Worm (Caenorhabditis elegans) whole organism, L2 larva: ENCODE measurements around the gene fbxl-4.

ENCODE experiments used
- C34F6.9 ChIP-seq: fragments of 150-350 bp; optimal IDR thresholded peaks from 2 replicates; lab custom pipeline; 2014; ENCODE audit warnings: missing biosample characterization, missing genetic modification characterization
- F13H6.1 ChIP-seq: sonication (generic microtip); optimal IDR thresholded peaks from 2 replicates; lab custom pipeline; 2016; ENCODE audit warnings: missing genetic modification characterization, missing compliant biosample characterization
- R02D3.7 ChIP-seq: fragments of 150-350 bp; optimal IDR thresholded peaks from 2 replicates; lab custom pipeline; 2014; ENCODE audit warnings: missing biosample characterization, missing genetic modification characterization
- Y55F3AM.14 ChIP-seq: fragments of 200-800 bp; sonication (Bioruptor generic); optimal IDR thresholded peaks from 2 replicates; lab custom pipeline; 2018; ENCODE audit warnings: mild to moderate bottlenecking, missing genetic modification characterization, missing compliant biosample characterization
- ZK546.5 ChIP-seq: sonication (generic microtip); optimal IDR thresholded peaks from 2 replicates; lab custom pipeline; 2017; ENCODE audit warnings: missing biosample characterization, missing genetic modification characterization
- alr-1 ChIP-seq: fragments of 150-350 bp; optimal IDR thresholded peaks from 2 replicates; lab custom pipeline; 2014; ENCODE audit warnings: missing biosample characterization, missing genetic modification characterization
- aly-2 ChIP-seq: fragments of 150-350 bp; optimal IDR thresholded peaks from 2 replicates; lab custom pipeline; 2014; ENCODE audit warnings: missing biosample characterization, missing genetic modification characterization
- ama-1 ChIP-seq: fragments of 150-350 bp; optimal IDR thresholded peaks from 2 replicates; lab custom pipeline; 2018; ENCODE audit warnings: inconsistent platforms
- blmp-1 ChIP-seq: sonication (generic microtip); optimal IDR thresholded peaks from 2 replicates; lab custom pipeline; 2017; ENCODE audit warnings: missing genetic modification characterization, mild to moderate bottlenecking, missing compliant biosample characterization, antibody characterized with exemption, moderate library complexity; ENCODE audit not compliant: insufficient read depth
- ceh-16 ChIP-seq: fragments of 150-350 bp; optimal IDR thresholded peaks from 2 replicates; lab custom pipeline; 2014; ENCODE audit warnings: missing biosample characterization, missing genetic modification characterization
- ceh-82 ChIP-seq: fragments of 150-350 bp; optimal IDR thresholded peaks from 2 replicates; lab custom pipeline; 2014; ENCODE audit warnings: missing biosample characterization, missing genetic modification characterization
- crh-2 ChIP-seq: sonication (generic microtip); optimal IDR thresholded peaks from 2 replicates; lab custom pipeline; 2017; ENCODE audit warnings: missing biosample characterization, missing genetic modification characterization
- dmd-4 ChIP-seq: sonication (generic microtip); optimal IDR thresholded peaks from 2 replicates; lab custom pipeline; 2017; ENCODE audit warnings: missing biosample characterization, missing genetic modification characterization
- egl-27 ChIP-seq: sonication (generic microtip); optimal IDR thresholded peaks from 3 replicates; lab custom pipeline; 2017; ENCODE audit warnings: missing biosample characterization, missing genetic modification reagents, missing genetic modification characterization
- elt-1 ChIP-seq: fragments of 150-350 bp; optimal IDR thresholded peaks from 2 replicates; lab custom pipeline; 2014; ENCODE audit warnings: missing biosample characterization, missing genetic modification characterization
- elt-3 ChIP-seq: sonication (generic microtip); optimal IDR thresholded peaks from 2 replicates; lab custom pipeline; 2017; ENCODE audit warnings: missing biosample characterization, missing genetic modification characterization
- fos-1 ChIP-seq: fragments of 150-350 bp; optimal IDR thresholded peaks from 2 replicates; lab custom pipeline; 2014; ENCODE audit warnings: missing biosample characterization, missing genetic modification characterization
- gmeb-1 ChIP-seq: fragments of 150-350 bp; optimal IDR thresholded peaks from 2 replicates; lab custom pipeline; 2014; ENCODE audit warnings: missing biosample characterization, missing genetic modification characterization
- lin-11 ChIP-seq: fragments of 150-350 bp; sonication (generic microtip); optimal IDR thresholded peaks from 2 replicates; lab custom pipeline; 2014; ENCODE audit warnings: missing biosample characterization, missing genetic modification characterization, inconsistent platforms, mixed read lengths
- lin-13 ChIP-seq: fragments of 150-350 bp; optimal IDR thresholded peaks from 2 replicates; lab custom pipeline; 2014; ENCODE audit warnings: missing biosample characterization, missing genetic modification reagents, missing genetic modification characterization
- lin-39 ChIP-seq: fragments of 150-350 bp; optimal IDR thresholded peaks from 2 replicates; lab custom pipeline; 2014; ENCODE audit warnings: missing biosample characterization, missing genetic modification reagents, missing genetic modification characterization
- lsy-2 ChIP-seq, 2 experiments: fragments of 150-350 bp in 1 of 2; sonication (generic microtip) in 1 of 2; optimal IDR thresholded peaks; 2 replicates each; lab custom pipeline; 2014 to 2017; ENCODE audit warnings: missing biosample characterization in 2 of 2, missing genetic modification characterization in 2 of 2
- mab-5 ChIP-seq: fragments of 150-350 bp; optimal IDR thresholded peaks from 2 replicates; lab custom pipeline; 2014; ENCODE audit warnings: missing biosample characterization, missing genetic modification characterization
- mbf-1 ChIP-seq: sonication (generic microtip); optimal IDR thresholded peaks from 2 replicates; lab custom pipeline; 2017; ENCODE audit warnings: missing biosample characterization, missing genetic modification characterization
- mdl-1 ChIP-seq, 2 experiments: fragments of 150-350 bp in 1 of 2; sonication (generic microtip) in 1 of 2; optimal IDR thresholded peaks; 2 replicates each; lab custom pipeline; 2017; ENCODE audit warnings: missing biosample characterization in 2 of 2, missing genetic modification characterization in 2 of 2
- nhr-10 ChIP-seq: sonication (generic microtip); optimal IDR thresholded peaks from 2 replicates; lab custom pipeline; 2017; ENCODE audit warnings: missing biosample characterization, missing genetic modification characterization
- nhr-11 ChIP-seq: fragments of 150-350 bp; optimal IDR thresholded peaks from 2 replicates; lab custom pipeline; 2014; ENCODE audit warnings: missing biosample characterization, missing genetic modification characterization
- nhr-12 ChIP-seq: fragments of 150-350 bp; optimal IDR thresholded peaks from 2 replicates; lab custom pipeline; 2014; ENCODE audit warnings: missing biosample characterization, missing genetic modification characterization
- nhr-129 ChIP-seq: fragments of 150-350 bp; optimal IDR thresholded peaks from 2 replicates; lab custom pipeline; 2014; ENCODE audit warnings: missing biosample characterization, missing genetic modification characterization
- nhr-21 ChIP-seq: fragments of 150-350 bp; optimal IDR thresholded peaks from 2 replicates; lab custom pipeline; 2014; ENCODE audit warnings: missing biosample characterization, missing genetic modification characterization
- nhr-23 ChIP-seq: fragments of 150-350 bp; optimal IDR thresholded peaks from 2 replicates; lab custom pipeline; 2014; ENCODE audit warnings: missing biosample characterization, missing genetic modification reagents, missing genetic modification characterization
- nhr-237 ChIP-seq: fragments of 150-350 bp; optimal IDR thresholded peaks from 2 replicates; lab custom pipeline; 2014; ENCODE audit warnings: missing biosample characterization, missing genetic modification characterization
- nhr-25 ChIP-seq: fragments of 150-350 bp; sonication (generic microtip); optimal IDR thresholded peaks from 3 replicates; lab custom pipeline; 2014; ENCODE audit warnings: missing biosample characterization, missing genetic modification characterization
- nhr-6 ChIP-seq: fragments of 150-350 bp; optimal IDR thresholded peaks from 2 replicates; lab custom pipeline; 2014; ENCODE audit warnings: missing biosample characterization, missing genetic modification characterization
- nhr-77 ChIP-seq: fragments of 150-350 bp; optimal IDR thresholded peaks from 2 replicates; lab custom pipeline; 2014; ENCODE audit warnings: missing biosample characterization, missing genetic modification characterization
- peb-1 ChIP-seq: fragments of 150-350 bp; optimal IDR thresholded peaks from 2 replicates; lab custom pipeline; 2014; ENCODE audit warnings: missing biosample characterization, missing genetic modification characterization
- sem-4 ChIP-seq: fragments of 150-350 bp; optimal IDR thresholded peaks from 2 replicates; lab custom pipeline; 2014; ENCODE audit warnings: missing biosample characterization, missing genetic modification reagents, missing genetic modification characterization
- skn-1 ChIP-seq: sonication (generic microtip); optimal IDR thresholded peaks from 2 replicates; lab custom pipeline; 2017; ENCODE audit warnings: missing biosample characterization, missing genetic modification characterization
- sma-3 ChIP-seq: sonication (generic microtip); optimal IDR thresholded peaks from 2 replicates; lab custom pipeline; 2016; ENCODE audit warnings: missing genetic modification reagents, missing genetic modification characterization, missing compliant biosample characterization
- sma-9 ChIP-seq, 2 experiments: fragments of 150-350 bp in 1 of 2; sonication (generic microtip) in 1 of 2; optimal IDR thresholded peaks; 2 replicates each; lab custom pipeline; 2014 to 2016; ENCODE audit warnings: missing genetic modification characterization in 2 of 2, mild to moderate bottlenecking in 1 of 2, missing biosample characterization in 1 of 2, missing compliant biosample characterization in 1 of 2, missing genetic modification reagents in 1 of 2, moderate library complexity in 1 of 2
- snpc-4 ChIP-seq: fragments of 150-350 bp; optimal IDR thresholded peaks from 2 replicates; lab custom pipeline; 2014; ENCODE audit warnings: missing biosample characterization, missing genetic modification characterization
- unc-39 ChIP-seq: fragments of 150-350 bp; optimal IDR thresholded peaks from 2 replicates; lab custom pipeline; 2014; ENCODE audit warnings: missing biosample characterization, missing genetic modification characterization
- unc-55 ChIP-seq: fragments of 150-350 bp; sonication (generic microtip); optimal IDR thresholded peaks from 3 replicates; lab custom pipeline; 2014; ENCODE audit warnings: missing biosample characterization, missing genetic modification reagents, missing genetic modification characterization
- unc-62 ChIP-seq: fragments of 150-350 bp; optimal IDR thresholded peaks from 2 replicates; lab custom pipeline; 2014; ENCODE audit warnings: missing biosample characterization, missing genetic modification reagents, missing genetic modification characterization
- zag-1 ChIP-seq: fragments of 150-350 bp; optimal IDR thresholded peaks from 2 replicates; lab custom pipeline; 2014; ENCODE audit warnings: missing biosample characterization, missing genetic modification characterization
- ztf-1 ChIP-seq: fragments of 200-800 bp; sonication (Bioruptor generic); conservative IDR thresholded peaks from 2 replicates; pipeline ENCODE4 v1.3.6; 2022; ENCODE audit warnings: missing genetic modification characterization, missing compliant biosample characterization
- ztf-11 ChIP-seq: sonication (generic microtip); optimal IDR thresholded peaks from 2 replicates; lab custom pipeline; 2017; ENCODE audit warnings: missing biosample characterization, missing genetic modification characterization
- ztf-4 ChIP-seq: fragments of 150-350 bp; optimal IDR thresholded peaks from 2 replicates; lab custom pipeline; 2014; ENCODE audit warnings: missing biosample characterization, missing genetic modification characterization

fbxl-4 gene

ce11 chrX:6638985-6639573, 50.5 kb downstream of the fbxl-4 start:
- TF ChIP-seq snpc-4 (no peak), R02D3.7 (tag; lab: Kevin White, UChicago) (no peak), unc-55 (GFP tag; lab: Kevin White, UChicago) (no peak), nhr-77 (no peak), nhr-12 (no peak), egl-27 (tag; lab: Kevin White, UChicago) (no peak), ztf-4 (tag; lab: Kevin White, UChicago) (peak; percentile 27), crh-2 (tag; lab: Kevin White, UChicago) (peak; percentile 48), nhr-129 (tag; lab: Kevin White, UChicago) (no peak), F13H6.1 (tag; lab: Kevin White, UChicago) (no peak), mdl-1 (tag; optimal IDR thresholded peaks at IDR 0.05; lab: Kevin White, UChicago) (no peak), ceh-82 (tag; lab: Kevin White, UChicago) (no peak), ZK546.5 (tag; lab: Kevin White, UChicago) (no peak), elt-3 (no peak), elt-1 (tag; lab: Kevin White, UChicago) (no peak), nhr-6 (tag; lab: Kevin White, UChicago) (no peak), nhr-23 (tag; lab: Kevin White, UChicago) (no peak), nhr-11 (tag; lab: Kevin White, UChicago) (no peak), C34F6.9 (tag; lab: Kevin White, UChicago) (no peak), alr-1 (tag; lab: Kevin White, UChicago) (no peak), blmp-1 (peak; percentile 48), sma-9 (GFP tag; optimal IDR thresholded peaks at IDR 0.05; lab: Kevin White, UChicago) (peak; percentile 84), sma-9 (tag; optimal IDR thresholded peaks at IDR 0.05; lab: Kevin White, UChicago) (no peak), aly-2 (tag; lab: Kevin White, UChicago) (no peak), mbf-1 (tag; lab: Kevin White, UChicago) (no peak), fos-1 (tag; lab: Kevin White, UChicago) (peak; percentile 86), gmeb-1 (tag; lab: Kevin White, UChicago) (peak; percentile 22), Y55F3AM.14 (GFP tag; lab: Kevin White, UChicago) (no peak), dmd-4 (tag; lab: Kevin White, UChicago) (no peak), unc-62 (GFP tag; lab: Kevin White, UChicago) (no peak), unc-39 (tag; lab: Kevin White, UChicago) (no peak), nhr-25 (tag; lab: Kevin White, UChicago) (peak; percentile 67), zag-1 (tag; lab: Kevin White, UChicago) (no peak), nhr-21 (tag; lab: Kevin White, UChicago) (peak; percentile 13), ceh-16 (no peak), ztf-11 (no peak), sem-4 (tag; lab: Kevin White, UChicago) (no peak), peb-1 (no peak), lin-39 (tag; lab: Kevin White, UChicago) (no peak), mab-5 (tag; lab: Kevin White, UChicago) (no peak), sma-3 (GFP tag; lab: Kevin White, UChicago) (peak; percentile 70), ztf-1 (GFP tag; lab: Robert Waterston, UW) (no peak), lin-11 (tag; lab: Kevin White, UChicago) (no peak), nhr-10 (no peak), ama-1 (lab: Kevin White, UChicago) (no peak), nhr-237 (tag; lab: Kevin White, UChicago) (no peak), lin-13 (no peak), lsy-2 (tag; optimal IDR thresholded peaks at IDR 0.05; lab: Kevin White, UChicago) (no peak), skn-1 (tag; lab: Kevin White, UChicago) (no peak)
- TF ChIP-seq, all 48 proteins: peak for 9
